Fruit fly (Drosophila melanogaster) whole organism, pupa: ENCODE results near the gene CG2983.
A peak's percentile ranks its signal among the peaks of the same experiment; 100 is the strongest.

Experiments
- CG10348 ChIP-seq: fragments of 200-800 bp; sonication (Bioruptor generic); IDR thresholded peaks from 2 replicates; pipeline ENCODE4 v1.3.6; 2022; ENCODE audit warnings: missing biosample characterization, missing genetic modification characterization
- CG12605 ChIP-seq: fragments of 200-800 bp; sonication (Bioruptor generic); IDR thresholded peaks from 2 replicates; pipeline ENCODE4 v1.3.6; 2022; ENCODE audit warnings: missing biosample characterization, missing genetic modification characterization
- CG13204 ChIP-seq: fragments of 200-800 bp; sonication (Bioruptor generic); optimal IDR thresholded peaks from 2 replicates; lab custom pipeline; 2018; ENCODE audit warnings: missing biosample characterization, mild to moderate bottlenecking, missing genetic modification characterization, moderate library complexity
- CG14655 ChIP-seq: fragments of 200-800 bp; sonication (Bioruptor generic); optimal IDR thresholded peaks from 3 replicates; lab custom pipeline; 2017; ENCODE audit warnings: mild to moderate bottlenecking, missing biosample characterization, missing genetic modification reagents, missing genetic modification characterization
- CG15710 ChIP-seq: fragments of 200-800 bp; sonication (Bioruptor generic); optimal IDR thresholded peaks from 2 replicates; lab custom pipeline; 2018; ENCODE audit warnings: missing biosample characterization, mild to moderate bottlenecking, missing genetic modification characterization, moderate library complexity
- CG17806 ChIP-seq: fragments of 200-800 bp; sonication (Bioruptor generic); optimal IDR thresholded peaks from 2 replicates; lab custom pipeline; 2018; ENCODE audit warnings: missing biosample characterization, mild to moderate bottlenecking, missing genetic modification characterization, moderate library complexity
- CG32121 ChIP-seq: fragments of 200-800 bp; sonication (Bioruptor generic); IDR thresholded peaks from 2 replicates; pipeline ENCODE4 v1.3.6; 2022; ENCODE audit warnings: missing biosample characterization, missing genetic modification characterization
- CG34367 ChIP-seq: fragments of 200-800 bp; sonication (Bioruptor generic); optimal IDR thresholded peaks from 2 replicates; lab custom pipeline; 2018; ENCODE audit warnings: missing biosample characterization, mild to moderate bottlenecking, missing genetic modification characterization
- CG4496 ChIP-seq: fragments of 200-800 bp; sonication (Bioruptor generic); IDR thresholded peaks from 3 replicates; pipeline ENCODE4 v1.3.6; 2022; ENCODE audit warnings: missing biosample characterization, missing genetic modification characterization
- CG8159 ChIP-seq: fragments of 200-800 bp; sonication (Bioruptor generic); optimal IDR thresholded peaks from 3 replicates; lab custom pipeline; 2018; ENCODE audit warnings: missing biosample characterization, mild to moderate bottlenecking, missing genetic modification characterization, moderate library complexity
- CG8301 ChIP-seq: fragments of 200-800 bp; sonication (Bioruptor generic); optimal IDR thresholded peaks from 2 replicates; lab custom pipeline; 2018; ENCODE audit warnings: missing biosample characterization, mild to moderate bottlenecking, missing genetic modification characterization
- CG9948 ChIP-seq: fragments of 200-800 bp; sonication (Bioruptor generic); optimal IDR thresholded peaks from 2 replicates; lab custom pipeline; 2018; ENCODE audit warnings: missing biosample characterization, mild to moderate bottlenecking, missing genetic modification characterization, moderate library complexity
- D1 ChIP-seq: fragments of 200-800 bp; sonication (Bioruptor generic); optimal IDR thresholded peaks from 2 replicates; lab custom pipeline; 2018; ENCODE audit warnings: missing biosample characterization, mild to moderate bottlenecking, missing genetic modification characterization, moderate library complexity
- EcR ChIP-seq: fragments of 200-800 bp; sonication (Bioruptor generic); optimal IDR thresholded peaks from 3 replicates; lab custom pipeline; 2019; ENCODE audit warnings: missing biosample characterization, missing genetic modification characterization, mild to moderate bottlenecking, moderate library complexity, missing genetic modification reagents
- Ets98B ChIP-seq: fragments of 200-800 bp; sonication (Bioruptor generic); IDR thresholded peaks from 2 replicates; pipeline ENCODE4 v1.3.6; 2022; ENCODE audit warnings: missing biosample characterization, missing genetic modification characterization
- Pif1A ChIP-seq: fragments of 200-800 bp; sonication (Bioruptor generic); optimal IDR thresholded peaks from 3 replicates; lab custom pipeline; 2016; ENCODE audit warnings: missing biosample characterization, missing genetic modification characterization
- Pif1B ChIP-seq: fragments of 200-800 bp; sonication (Bioruptor generic); optimal IDR thresholded peaks from 3 replicates; lab custom pipeline; 2016; ENCODE audit warnings: missing biosample characterization, missing genetic modification characterization
- Snoo ChIP-seq: fragments of 200-800 bp; sonication (Bioruptor generic); optimal IDR thresholded peaks from 3 replicates; lab custom pipeline; 2017; ENCODE audit warnings: missing biosample characterization, mild to moderate bottlenecking, missing genetic modification characterization, inconsistent platforms
- fd96Ca ChIP-seq: fragments of 200-800 bp; sonication (Bioruptor generic); IDR thresholded peaks from 3 replicates; pipeline ENCODE4 v1.3.6; 2022; ENCODE audit warnings: missing biosample characterization, missing genetic modification characterization
- gl ChIP-seq: fragments of 200-800 bp; sonication (Bioruptor generic); optimal IDR thresholded peaks from 2 replicates; lab custom pipeline; 2018; ENCODE audit warnings: missing biosample characterization, mild to moderate bottlenecking, missing genetic modification characterization
- rn ChIP-seq: fragments of 200-800 bp; sonication (Bioruptor generic); IDR thresholded peaks from 2 replicates; pipeline ENCODE4 v1.3.6; 2022; ENCODE audit warnings: missing biosample characterization, missing genetic modification characterization

Gene CG2983

dm6 chr2L:2888859-2889443 lies 41.5 kb downstream of the CG2983 start:
- TF ChIP-seq CG8301 (tag; lab: Kevin White, UChicago) (no peak), CG13204 (GFP tag; lab: Kevin White, UChicago) (no peak), CG15710 (tag; lab: Kevin White, UChicago) (no peak), CG9948 (no peak), fd96Ca (GFP tag; lab: Robert Waterston, UW) (peak; percentile 39; the same call in 1 of the 3 replicates), CG12605 (peak; percentile 43; the same call in 1 of the 2 replicates), Pif1A (no peak), gl (tag; lab: Kevin White, UChicago) (no peak), EcR (peak; percentile 88), CG8159 (tag; lab: Kevin White, UChicago) (no peak), Pif1B (GFP tag; lab: Kevin White, UChicago) (no peak), CG10348 (no peak), rn (no peak), D1 (tag; lab: Kevin White, UChicago) (no peak), Ets98B (GFP tag; lab: Robert Waterston, UW) (peak; percentile 11; the same call in 1 of the 2 replicates), CG14655 (GFP tag; lab: Kevin White, UChicago) (no peak), CG17806 (tag; lab: Kevin White, UChicago) (no peak), Snoo (tag; lab: Kevin White, UChicago) (no peak), CG34367 (no peak), CG32121 (GFP tag; lab: Robert Waterston, UW) (no peak), CG4496 (no peak; the same call in 2 of the 3 replicates)
- TF ChIP-seq, all 21 proteins: peak for 4

- no peak for TF ChIP-seq gl (tag; lab: Kevin White, UChicago)
- no peak for TF ChIP-seq CG12605
- TF ChIP-seq CG15710 (tag; lab: Kevin White, UChicago): no peak
- TF ChIP-seq CG10348: no peak
- TF ChIP-seq CG32121 (GFP tag; lab: Robert Waterston, UW): no peak
- no peak for TF ChIP-seq rn
- TF ChIP-seq CG13204 (GFP tag; lab: Kevin White, UChicago): no peak
- no peak for TF ChIP-seq CG8159 (tag; lab: Kevin White, UChicago)
- TF ChIP-seq Snoo (tag; lab: Kevin White, UChicago): no peak
- TF ChIP-seq CG4496: no peak
- no peak for TF ChIP-seq fd96Ca (GFP tag; lab: Robert Waterston, UW)
- TF ChIP-seq Pif1A: no peak
- no peak for TF ChIP-seq CG14655 (GFP tag; lab: Kevin White, UChicago)
- no peak for TF ChIP-seq CG17806 (tag; lab: Kevin White, UChicago)
- no peak for TF ChIP-seq EcR
- no peak for TF ChIP-seq CG9948
- TF ChIP-seq CG8301 (tag; lab: Kevin White, UChicago): no peak
These were observed 43.8 kb downstream of the CG2983 start for dm6 chr2L:2891200-2891599.

DNA sequence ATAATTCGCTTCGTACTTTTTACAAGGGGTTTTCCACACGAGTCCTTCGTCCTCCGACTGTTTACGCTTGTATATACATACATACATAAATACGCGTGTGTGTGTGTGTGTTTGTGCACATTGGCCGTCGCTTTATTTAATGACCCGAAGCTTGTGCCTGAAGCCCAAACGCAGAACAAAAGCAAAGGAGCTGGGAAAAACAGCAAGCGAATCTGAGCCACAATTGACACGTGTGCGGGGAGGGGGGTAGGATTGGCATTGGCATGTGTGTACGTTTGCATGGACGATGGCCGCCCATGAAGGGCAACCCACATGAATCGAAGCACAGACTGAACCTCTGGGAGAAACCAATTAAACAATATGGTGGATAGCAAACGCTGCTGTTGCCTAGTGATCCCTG lies 46.9 kb downstream of the CG2983 start:
- TF ChIP-seq EcR: no peak
- TF ChIP-seq Snoo (tag; lab: Kevin White, UChicago): no peak
- TF ChIP-seq CG32121 (GFP tag; lab: Robert Waterston, UW): no peak
- no peak for TF ChIP-seq CG8301 (tag; lab: Kevin White, UChicago)
- TF ChIP-seq CG10348: no peak
- no peak for TF ChIP-seq rn
- no peak for TF ChIP-seq Ets98B (GFP tag; lab: Robert Waterston, UW)
- TF ChIP-seq CG4496: no peak
- no peak for TF ChIP-seq CG17806 (tag; lab: Kevin White, UChicago)
- no peak for TF ChIP-seq Pif1A
- TF ChIP-seq CG12605: no peak
- TF ChIP-seq CG8159 (tag; lab: Kevin White, UChicago): no peak

DNA sequence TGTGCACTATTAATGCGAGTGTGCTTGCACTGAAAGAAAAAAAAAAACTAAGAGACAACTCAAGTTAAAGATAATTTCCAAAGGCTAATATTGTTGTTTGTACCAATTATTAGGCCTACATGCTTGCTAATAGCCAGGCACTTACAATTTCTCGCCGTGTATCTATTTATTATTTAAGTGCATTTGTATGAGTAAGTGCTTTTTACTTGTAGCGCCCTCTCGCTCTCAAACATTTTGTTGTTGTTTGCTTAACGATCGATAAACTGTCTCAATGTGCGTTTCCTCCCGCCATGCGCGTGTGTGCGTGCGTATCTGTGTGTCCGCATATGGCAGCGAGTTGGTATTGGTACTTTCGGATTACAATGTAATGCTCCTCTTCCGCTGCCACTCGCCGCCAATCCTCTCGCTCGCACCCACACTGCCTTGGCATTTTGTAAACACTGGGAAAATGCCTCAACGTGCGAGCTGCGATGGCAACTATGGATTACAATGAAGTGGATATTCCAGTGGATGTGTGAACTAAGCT lies 49.7 kb downstream of the CG2983 start:
- peak; percentile 91 for TF ChIP-seq Ets98B (GFP tag; lab: Robert Waterston, UW)
- peak; percentile 71 for TF ChIP-seq rn
- TF ChIP-seq D1 (tag; lab: Kevin White, UChicago): peak; percentile 37
- peak; percentile 12 for TF ChIP-seq CG34367
- peak; percentile 54 for TF ChIP-seq CG8159 (tag; lab: Kevin White, UChicago)
- peak; percentile 37 for TF ChIP-seq CG15710 (tag; lab: Kevin White, UChicago)
- peak; percentile 90 for TF ChIP-seq CG4496
- peak; percentile 79 for TF ChIP-seq Pif1A
- peak; percentile 85 for TF ChIP-seq fd96Ca (GFP tag; lab: Robert Waterston, UW)
- no peak for TF ChIP-seq gl (tag; lab: Kevin White, UChicago)
- peak; percentile 56 for TF ChIP-seq CG17806 (tag; lab: Kevin White, UChicago)
- TF ChIP-seq CG12605: peak; percentile 70; the same call in 1 of the 2 replicates
- 0 out of 2 replicates have a peak, but pooled peaks have one; percentile 33 for TF ChIP-seq CG10348
- no peak for TF ChIP-seq CG13204 (GFP tag; lab: Kevin White, UChicago)
- TF ChIP-seq EcR: no peak
- TF ChIP-seq Snoo (tag; lab: Kevin White, UChicago): peak; percentile 8
- TF ChIP-seq CG9948: peak; percentile 60
- TF ChIP-seq Pif1B (GFP tag; lab: Kevin White, UChicago): peak; percentile 59
- peak; percentile 84 for TF ChIP-seq CG32121 (GFP tag; lab: Robert Waterston, UW)
- TF ChIP-seq CG8301 (tag; lab: Kevin White, UChicago): peak; percentile 62
- TF ChIP-seq CG14655 (GFP tag; lab: Kevin White, UChicago): peak; percentile 74

- no peak for TF ChIP-seq CG34367
- no peak for TF ChIP-seq CG14655 (GFP tag; lab: Kevin White, UChicago)
- TF ChIP-seq gl (tag; lab: Kevin White, UChicago): no peak
- no peak for TF ChIP-seq rn
- no peak for TF ChIP-seq CG15710 (tag; lab: Kevin White, UChicago)
- TF ChIP-seq CG12605: no peak
- no peak for TF ChIP-seq CG4496
- TF ChIP-seq CG32121 (GFP tag; lab: Robert Waterston, UW): no peak
- TF ChIP-seq CG9948: no peak
- no peak for TF ChIP-seq Pif1B (GFP tag; lab: Kevin White, UChicago)
- no peak for TF ChIP-seq fd96Ca (GFP tag; lab: Robert Waterston, UW)
- no peak for TF ChIP-seq Pif1A
- TF ChIP-seq CG10348: no peak
- TF ChIP-seq EcR: no peak
- TF ChIP-seq D1 (tag; lab: Kevin White, UChicago): no peak
- no peak for TF ChIP-seq CG8159 (tag; lab: Kevin White, UChicago)
- TF ChIP-seq, all 21 proteins: peak for 0
These were observed 50.3 kb downstream of the CG2983 start for dm6 chr2L:2897710-2898109.
